Worm (Caenorhabditis elegans) whole organism, L4 larva: ENCODE measurements around the gene C03F11.4.

Source experiments
- F10B5.3 ChIP-seq: sonication (generic microtip); optimal IDR thresholded peaks from 2 replicates; lab custom pipeline; 2016; ENCODE audit warnings: mild to moderate bottlenecking, missing genetic modification characterization, missing compliant biosample characterization
- F26F4.8 ChIP-seq: fragments of 200-800 bp; sonication (Bioruptor generic); conservative IDR thresholded peaks from 2 replicates; pipeline ENCODE4 v1.3.6; 2022; ENCODE audit warnings: missing genetic modification characterization, missing compliant biosample characterization
- F37D6.2 ChIP-seq: sonication (generic microtip); optimal IDR thresholded peaks from 2 replicates; lab custom pipeline; 2016; ENCODE audit warnings: mild to moderate bottlenecking, missing genetic modification characterization, missing compliant biosample characterization
- R02D3.7 ChIP-seq: fragments of 150-350 bp; sonication (generic microtip); optimal IDR thresholded peaks from 3 replicates; lab custom pipeline; 2014; ENCODE audit warnings: missing biosample characterization, missing genetic modification characterization
- Y5F2A.4 ChIP-seq: fragments of 200-800 bp; sonication (Bioruptor generic); optimal IDR thresholded peaks from 2 replicates; lab custom pipeline; 2018; ENCODE audit warnings: mild to moderate bottlenecking, missing genetic modification characterization, missing compliant biosample characterization
- Y75B8A.6 ChIP-seq: fragments of 200-800 bp; sonication (Bioruptor generic); IDR thresholded peaks from 2 replicates; pipeline ENCODE4 v1.3.6; 2022; ENCODE audit warnings: missing genetic modification reagents, missing genetic modification characterization, missing compliant biosample characterization
- ZK546.5 ChIP-seq, 2 experiments: sonication (generic microtip); optimal IDR thresholded peaks; 2 replicates each; lab custom pipeline; 2017; ENCODE audit warnings: missing biosample characterization in 2 of 2, missing genetic modification characterization in 2 of 2
- aha-1 ChIP-seq: fragments of 150-350 bp; peaks from one replicate; lab custom pipeline; 2014; ENCODE audit warnings: missing biosample characterization, missing genetic modification characterization
- aly-2 ChIP-seq: sonication (generic microtip); optimal IDR thresholded peaks from 2 replicates; lab custom pipeline; 2018; ENCODE audit warnings: missing biosample characterization, missing genetic modification characterization
- arid-1 ChIP-seq: fragments of 200-800 bp; sonication (Bioruptor generic); conservative IDR thresholded peaks from 2 replicates; pipeline ENCODE4 v1.3.6; 2022; ENCODE audit warnings: missing genetic modification reagents, missing genetic modification characterization, missing compliant biosample characterization
- ceh-20 ChIP-seq: fragments of 200-800 bp; sonication (Bioruptor generic); IDR thresholded peaks from 2 replicates; pipeline ENCODE4 v1.3.6; 2022; ENCODE audit warnings: missing genetic modification reagents, missing genetic modification characterization, missing compliant biosample characterization
- ceh-32 ChIP-seq: sonication (generic microtip); optimal IDR thresholded peaks from 2 replicates; lab custom pipeline; 2016; ENCODE audit warnings: mild to moderate bottlenecking, missing genetic modification characterization, missing compliant biosample characterization; ENCODE audit not compliant: poor library complexity
- ceh-44 ChIP-seq: fragments of 200-800 bp; sonication (Bioruptor generic); IDR thresholded peaks from 2 replicates; pipeline ENCODE4 v1.3.6; 2022; ENCODE audit warnings: missing genetic modification reagents, missing genetic modification characterization, missing compliant biosample characterization
- ceh-62 ChIP-seq: sonication (generic microtip); optimal IDR thresholded peaks from 2 replicates; lab custom pipeline; 2017; ENCODE audit warnings: missing biosample characterization, missing genetic modification characterization
- cey-2 ChIP-seq: sonication (generic microtip); optimal IDR thresholded peaks from 3 replicates; lab custom pipeline; 2017; ENCODE audit warnings: missing genetic modification characterization, mild to moderate bottlenecking, missing compliant biosample characterization, antibody characterized with exemption, borderline replicate concordance; ENCODE audit not compliant: insufficient read depth
- daf-16 ChIP-seq, 3 experiments: sonication (generic microtip); optimal IDR thresholded peaks; 2 replicates each; lab custom pipeline; 2016 to 2017; ENCODE audit warnings: missing genetic modification characterization in 3 of 3, missing genetic modification reagents in 3 of 3, mild to moderate bottlenecking in 2 of 3, missing compliant biosample characterization in 2 of 3, missing biosample characterization in 1 of 3, moderate library complexity in 1 of 3
- dmd-6 ChIP-seq: fragments of 200-800 bp; sonication (Bioruptor generic); IDR thresholded peaks from 2 replicates; pipeline ENCODE4 v1.3.6; 2022; ENCODE audit warnings: missing genetic modification reagents, missing genetic modification characterization, missing compliant biosample characterization
- dmd-8 ChIP-seq: fragments of 200-800 bp; sonication (Bioruptor generic); IDR thresholded peaks from 2 replicates; pipeline ENCODE4 v1.3.6; 2022; ENCODE audit warnings: missing genetic modification characterization, missing compliant biosample characterization
- dve-1 ChIP-seq: sonication (generic microtip); optimal IDR thresholded peaks from 2 replicates; lab custom pipeline; 2017; ENCODE audit warnings: antibody characterized with exemption, mild to moderate bottlenecking, missing genetic modification characterization, missing compliant biosample characterization; ENCODE audit not compliant: insufficient read depth
- egl-27 ChIP-seq: sonication (generic microtip); optimal IDR thresholded peaks from 3 replicates; lab custom pipeline; 2017; ENCODE audit warnings: missing biosample characterization, missing genetic modification reagents, missing genetic modification characterization
- egl-43 ChIP-seq: fragments of 200-800 bp; sonication (Bioruptor generic); IDR thresholded peaks from 2 replicates; pipeline ENCODE4 v1.3.6; 2022; ENCODE audit warnings: missing genetic modification reagents, missing genetic modification characterization, missing compliant biosample characterization
- hif-1 ChIP-seq, 2 experiments: sonication (generic microtip); optimal IDR thresholded peaks; 2 replicates each; lab custom pipeline; 2016 to 2017; ENCODE audit warnings: missing compliant biosample characterization in 2 of 2, missing genetic modification characterization in 2 of 2, missing genetic modification reagents in 2 of 2, missing genotype in 2 of 2, mild to moderate bottlenecking in 1 of 2
- hlh-11 ChIP-seq: fragments of 200-800 bp; sonication (Bioruptor generic); optimal IDR thresholded peaks from 2 replicates; lab custom pipeline; 2018; ENCODE audit warnings: mild to moderate bottlenecking, missing genetic modification characterization, missing compliant biosample characterization
- hlh-30 ChIP-seq: sonication (generic microtip); optimal IDR thresholded peaks from 2 replicates; lab custom pipeline; 2017; ENCODE audit warnings: antibody characterized with exemption, mild to moderate bottlenecking, missing genetic modification characterization, missing compliant biosample characterization; ENCODE audit not compliant: insufficient read depth
- lin-1 ChIP-seq: fragments of 200-800 bp; sonication (Bioruptor generic); IDR thresholded peaks from 2 replicates; pipeline ENCODE4 v1.3.6; 2022; ENCODE audit warnings: missing genetic modification reagents, missing genetic modification characterization, missing compliant biosample characterization
- lin-13 ChIP-seq: fragments of 150-350 bp; optimal IDR thresholded peaks from 2 replicates; lab custom pipeline; 2014; ENCODE audit warnings: missing biosample characterization, missing genetic modification reagents, missing genetic modification characterization
- lsy-2 ChIP-seq, 2 experiments: fragments of 150-350 bp in 1 of 2; sonication (generic microtip) in 1 of 2; optimal IDR thresholded peaks; 2 replicates each; lab custom pipeline; 2014 to 2017; ENCODE audit warnings: missing biosample characterization in 2 of 2, missing genetic modification characterization in 2 of 2
- madf-5 ChIP-seq, 2 experiments: fragments of 200-800 bp; sonication (Bioruptor generic); IDR thresholded peaks; 2 replicates each; pipeline ENCODE4 v1.3.6; 2022; ENCODE audit warnings: missing compliant biosample characterization in 2 of 2, missing genetic modification characterization in 2 of 2
- madf-9 ChIP-seq: fragments of 200-800 bp; sonication (Bioruptor generic); conservative IDR thresholded peaks from 2 replicates; pipeline ENCODE4 v1.3.6; 2022; ENCODE audit warnings: missing genetic modification reagents, missing genetic modification characterization, missing compliant biosample characterization
- mdl-1 ChIP-seq, 2 experiments: fragments of 150-350 bp in 1 of 2; sonication (generic microtip) in 1 of 2; optimal IDR thresholded peaks; 2 replicates each; lab custom pipeline; 2014 to 2017; ENCODE audit warnings: missing biosample characterization in 2 of 2, missing genetic modification characterization in 2 of 2
- mdt-29 ChIP-seq: fragments of 200-800 bp; sonication (Bioruptor generic); IDR thresholded peaks from 2 replicates; pipeline ENCODE4 v1.3.6; 2022; ENCODE audit warnings: missing genetic modification reagents, missing genetic modification characterization, missing compliant biosample characterization
- mep-1 ChIP-seq: fragments of 150-350 bp; sonication (generic microtip); optimal IDR thresholded peaks from 3 replicates; lab custom pipeline; 2014; ENCODE audit warnings: missing biosample characterization, missing genetic modification characterization
- mxl-3 ChIP-seq: fragments of 200-800 bp; sonication (Bioruptor generic); optimal IDR thresholded peaks from 2 replicates; lab custom pipeline; 2018; ENCODE audit warnings: mild to moderate bottlenecking, missing genetic modification characterization, missing compliant biosample characterization
- nhr-10 ChIP-seq: fragments of 150-350 bp; optimal IDR thresholded peaks from 2 replicates; lab custom pipeline; 2014; ENCODE audit warnings: missing biosample characterization, missing genetic modification characterization
- nhr-25 ChIP-seq: sonication (generic microtip); optimal IDR thresholded peaks from 2 replicates; lab custom pipeline; 2017; ENCODE audit warnings: missing genetic modification characterization, mild to moderate bottlenecking, missing compliant biosample characterization, antibody characterized with exemption, moderate library complexity, borderline replicate concordance; ENCODE audit not compliant: insufficient read depth
- nhr-28 ChIP-seq: fragments of 150-350 bp; optimal IDR thresholded peaks from 2 replicates; lab custom pipeline; 2014; ENCODE audit warnings: missing biosample characterization, missing genetic modification characterization
- pha-4 ChIP-seq, 2 experiments: fragments of 150-350 bp in 1 of 2; fragments of 200-800 bp in 1 of 2; sonication (Bioruptor generic) in 1 of 2; IDR thresholded peaks in 1 of 2; optimal IDR thresholded peaks in 1 of 2; 2 replicates each; pipeline versions ENCODE4 v1.3.6 to Lab custom; 2014 to 2022; ENCODE audit warnings: missing genetic modification characterization in 2 of 2, missing genetic modification reagents in 2 of 2, missing biosample characterization in 1 of 2, missing compliant biosample characterization in 1 of 2
- set-16 ChIP-seq: fragments of 200-800 bp; sonication (Bioruptor generic); IDR thresholded peaks from 2 replicates; pipeline ENCODE4 v1.3.6; 2022; ENCODE audit warnings: missing genetic modification reagents, missing genetic modification characterization, missing compliant biosample characterization
- snpc-1.2 ChIP-seq: fragments of 200-800 bp; sonication (Bioruptor generic); IDR thresholded peaks from 2 replicates; pipeline ENCODE4 v1.3.6; 2022; ENCODE audit warnings: missing genetic modification reagents, missing genetic modification characterization, missing compliant biosample characterization
- snpc-4 ChIP-seq: fragments of 150-350 bp; optimal IDR thresholded peaks from 2 replicates; lab custom pipeline; 2014; ENCODE audit warnings: missing biosample characterization, missing genetic modification characterization
- tra-1 ChIP-seq: fragments of 200-800 bp; sonication (Bioruptor generic); IDR thresholded peaks from 2 replicates; pipeline ENCODE4 v1.3.6; 2022; ENCODE audit warnings: missing genetic modification reagents, missing genetic modification characterization, missing compliant biosample characterization
- unc-62 ChIP-seq, 3 experiments: fragments of 150-350 bp in 1 of 3; sonication (generic microtip); optimal IDR thresholded peaks in 2 of 3; peaks in 1 of 3; 1 replicate in 1 of 3; 2 replicates in 2 of 3; lab custom pipeline; 2014 to 2017; ENCODE audit warnings: missing biosample characterization in 3 of 3, missing genetic modification characterization in 3 of 3, missing genetic modification reagents in 3 of 3, missing genotype in 1 of 3
- zag-1 ChIP-seq: fragments of 150-350 bp; optimal IDR thresholded peaks from 2 replicates; lab custom pipeline; 2014; ENCODE audit warnings: missing biosample characterization, missing genetic modification characterization

C03F11.4 gene

DNA sequence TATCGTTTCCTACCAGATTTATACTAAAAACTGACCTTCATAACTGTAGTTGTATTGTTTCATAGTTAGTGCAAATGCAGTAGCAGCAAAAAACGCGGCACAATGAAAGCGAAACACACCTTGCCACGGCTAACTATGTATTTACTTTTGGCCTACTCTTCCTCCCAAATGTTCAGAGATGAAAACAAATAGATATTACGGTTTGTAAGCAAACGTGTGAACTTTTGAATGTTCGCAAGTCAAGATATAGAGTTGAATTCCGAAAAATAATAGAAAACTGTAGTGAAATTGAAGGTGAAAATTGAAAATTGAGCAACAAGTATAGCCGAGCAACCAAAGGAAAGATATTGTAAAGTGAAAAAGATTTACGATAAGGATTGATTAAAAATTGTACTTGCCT lies 42.0 kb downstream of the C03F11.4 start, which contains the start of gene chtl-1:
TSS of gene chtl-1 (minus strand) at position 101 of the 400 bp plus-strand sequence.
- TF ChIP-seq arid-1 (GFP tag; lab: Robert Waterston, UW) (no peak), F37D6.2 (no peak), madf-9 (no peak), F10B5.3 (tag; lab: Kevin White, UChicago) (no peak), ceh-20 (GFP tag; lab: Robert Waterston, UW) (no peak)

DNA sequence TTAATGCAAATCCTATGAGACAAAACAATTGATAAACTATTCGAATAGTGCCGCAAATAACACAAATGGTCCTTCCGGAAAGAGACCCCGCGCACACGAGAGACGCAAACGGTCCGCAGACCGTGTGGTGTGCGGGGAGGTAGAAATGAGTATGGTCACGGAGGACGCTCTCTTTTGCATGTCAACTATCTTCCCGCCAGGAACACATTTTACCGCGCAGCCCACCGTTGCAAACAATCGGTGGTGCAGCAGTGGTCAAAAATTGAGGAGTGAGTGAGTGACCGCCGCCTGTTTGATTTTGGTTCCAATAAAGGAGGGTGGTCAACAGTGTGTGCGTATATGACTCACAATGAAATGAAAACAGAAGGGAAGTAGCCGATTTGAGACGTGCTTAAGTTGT lies 45.6 kb downstream of the C03F11.4 start:
- TF ChIP-seq egl-43 (GFP tag; lab: Robert Waterston, UW) (0 out of 2 replicates have a peak, but pooled peaks have one; percentile 33), unc-62 (GFP tag; optimal IDR thresholded peaks at IDR 0.05 in 1 of 2; lab: Kevin White, UChicago) (no peak), unc-62 (tag; optimal IDR thresholded peaks at IDR 0.05; lab: Kevin White, UChicago) (no peak)

- TF ChIP-seq tra-1 (GFP tag; lab: Robert Waterston, UW) = no peak
- no peak for TF ChIP-seq Y5F2A.4 (GFP tag; lab: Kevin White, UChicago)
- TF ChIP-seq ZK546.5 (tag; optimal IDR thresholded peaks at IDR 0.05; lab: Kevin White, UChicago) = no peak
- peak; percentile 46 to 98 for TF ChIP-seq hif-1 (tag; optimal IDR thresholded peaks at IDR 0.05; lab: Kevin White, UChicago)
- no peak for TF ChIP-seq lin-1 (GFP tag; lab: Robert Waterston, UW)
- peak; percentile 62 for TF ChIP-seq dve-1 (tag; lab: Kevin White, UChicago)
- peak; percentile 57 for TF ChIP-seq dmd-6 (GFP tag; lab: Robert Waterston, UW)
- TF ChIP-seq daf-16 (GFP tag; optimal IDR thresholded peaks at IDR 0.05; lab: Kevin White, UChicago) = no peak
- TF ChIP-seq daf-16 (tag; optimal IDR thresholded peaks at IDR 0.05; lab: Kevin White, UChicago) = peak; percentile 97
- TF ChIP-seq set-16 = no peak
- TF ChIP-seq snpc-1.2 (GFP tag; lab: Robert Waterston, UW) = no peak
- TF ChIP-seq F37D6.2 = no peak
- no peak for TF ChIP-seq egl-27 (tag; lab: Kevin White, UChicago)
- TF ChIP-seq nhr-28 (tag; lab: Kevin White, UChicago) = peak; percentile 14
- peak in 1 of 2 experiments; percentile 17 for TF ChIP-seq lsy-2 (tag; optimal IDR thresholded peaks at IDR 0.05; lab: Kevin White, UChicago)
- no peak for TF ChIP-seq snpc-4 (tag; lab: Kevin White, UChicago)
- TF ChIP-seq pha-4 (GFP tag; IDR thresholded peaks at IDR 0.05; lab: Robert Waterston, UW) = no peak
- TF ChIP-seq pha-4 (tag; optimal IDR thresholded peaks at IDR 0.05; lab: Kevin White, UChicago) = peak; percentile 44
- TF ChIP-seq mxl-3 = no peak
- TF ChIP-seq ceh-62 (tag; lab: Kevin White, UChicago) = no peak
- TF ChIP-seq mep-1 (tag; lab: Kevin White, UChicago) = peak; percentile 45
- TF ChIP-seq mdl-1 (tag; optimal IDR thresholded peaks at IDR 0.05; lab: Kevin White, UChicago) = peak in 1 of 2 experiments; percentile 4
- no peak for TF ChIP-seq unc-62 (GFP tag; optimal IDR thresholded peaks at IDR 0.05 in 1 of 2; lab: Kevin White, UChicago)
- no peak for TF ChIP-seq unc-62 (tag; optimal IDR thresholded peaks at IDR 0.05; lab: Kevin White, UChicago)
- TF ChIP-seq hlh-11 (tag; lab: Kevin White, UChicago) = peak; percentile 68
- TF ChIP-seq F26F4.8 (GFP tag; lab: Robert Waterston, UW) = no peak
- TF ChIP-seq lin-13 (GFP tag; lab: Kevin White, UChicago) = peak; percentile 18
- no peak for TF ChIP-seq ceh-44
- peak; percentile 35; the same call in 1 of the 2 replicates for TF ChIP-seq mdt-29 (GFP tag; lab: Robert Waterston, UW)
- no peak for TF ChIP-seq madf-5 (GFP tag; IDR thresholded peaks at IDR 0.05; lab: Robert Waterston, UW)
- TF ChIP-seq arid-1 (GFP tag; lab: Robert Waterston, UW) = no peak
- 0 out of 2 replicates have a peak, but pooled peaks have one; percentile 30 for TF ChIP-seq Y75B8A.6 (GFP tag; lab: Robert Waterston, UW)
- TF ChIP-seq aha-1 (tag; lab: Kevin White, UChicago) = peak; percentile 100
- TF ChIP-seq ceh-32 (tag; lab: Kevin White, UChicago) = no peak
- no peak for TF ChIP-seq nhr-10 (tag; lab: Kevin White, UChicago)
- no peak for TF ChIP-seq dmd-8
- no peak for TF ChIP-seq cey-2 (tag; lab: Kevin White, UChicago)
- TF ChIP-seq hlh-30 (tag; lab: Kevin White, UChicago) = peak; percentile 77
- TF ChIP-seq zag-1 = no peak
- no peak for TF ChIP-seq nhr-25
- TF ChIP-seq R02D3.7 (tag; lab: Kevin White, UChicago) = no peak
- TF ChIP-seq aly-2 (tag; lab: Kevin White, UChicago) = no peak
Observed at ce11 chrX:5355253-5355652, 51.0 kb downstream of the C03F11.4 start.
